Fruit fly (Drosophila melanogaster) whole organism, prepupa: Measurements from ENCODE around the gene Hsp67Ba.

Source experiments
- Blimp-1 ChIP-seq: fragments of 200-800 bp; sonication (Bioruptor generic); optimal IDR thresholded peaks from 3 replicates; lab custom pipeline; 2017; ENCODE audit warnings: missing biosample characterization, missing genetic modification characterization, mild to moderate bottlenecking, moderate library complexity, missing genetic modification reagents
- CG10631 ChIP-seq: fragments of 200-800 bp; sonication (Bioruptor generic); optimal IDR thresholded peaks from 2 replicates; lab custom pipeline; 2016; ENCODE audit warnings: missing biosample characterization, missing genetic modification characterization
- CG10669 ChIP-seq: fragments of 200-800 bp; sonication (Bioruptor generic); optimal IDR thresholded peaks from 3 replicates; lab custom pipeline; 2018; ENCODE audit warnings: missing biosample characterization, mild to moderate bottlenecking, missing genetic modification characterization, moderate library complexity
- CG11902 ChIP-seq: fragments of 200-800 bp; sonication (Bioruptor generic); optimal IDR thresholded peaks from 3 replicates; lab custom pipeline; 2016; ENCODE audit warnings: missing biosample characterization, missing genetic modification characterization
- CG1621 ChIP-seq: fragments of 200-800 bp; sonication (Bioruptor generic); optimal IDR thresholded peaks from 3 replicates; lab custom pipeline; 2018; ENCODE audit warnings: missing biosample characterization, mild to moderate bottlenecking, missing genetic modification characterization
- CG16779 ChIP-seq: fragments of 200-800 bp; sonication (Bioruptor generic); optimal IDR thresholded peaks from 3 replicates; lab custom pipeline; 2017; ENCODE audit warnings: missing biosample characterization, mild to moderate bottlenecking, missing genetic modification characterization
- CG31627 ChIP-seq: fragments of 200-800 bp; sonication (Bioruptor generic); optimal IDR thresholded peaks from 3 replicates; lab custom pipeline; 2016; ENCODE audit warnings: missing biosample characterization, missing genetic modification characterization
- CG32006 ChIP-seq: fragments of 200-800 bp; sonication (Bioruptor generic); optimal IDR thresholded peaks from 3 replicates; lab custom pipeline; 2017; ENCODE audit warnings: missing biosample characterization, mild to moderate bottlenecking, missing genetic modification characterization
- CG34406 ChIP-seq: fragments of 200-800 bp; sonication (Bioruptor generic); optimal IDR thresholded peaks from 3 replicates; lab custom pipeline; 2016; ENCODE audit warnings: missing biosample characterization, missing genetic modification characterization
- CG4318 ChIP-seq: fragments of 200-800 bp; sonication (Bioruptor generic); optimal IDR thresholded peaks from 3 replicates; lab custom pipeline; 2017; ENCODE audit warnings: missing biosample characterization, mild to moderate bottlenecking, missing genetic modification characterization
- CG6163 ChIP-seq: fragments of 200-800 bp; sonication (Bioruptor generic); IDR thresholded peaks from 3 replicates; pipeline ENCODE4 v1.3.6; 2022; ENCODE audit warnings: missing biosample characterization, missing genetic modification characterization
- CG6276 ChIP-seq: fragments of 200-800 bp; sonication (Bioruptor generic); optimal IDR thresholded peaks from 2 replicates; lab custom pipeline; 2017; ENCODE audit warnings: missing biosample characterization, mild to moderate bottlenecking, missing genetic modification characterization
- CG6792 ChIP-seq: fragments of 200-800 bp; sonication (Bioruptor generic); optimal IDR thresholded peaks from 3 replicates; lab custom pipeline; 2016; ENCODE audit warnings: missing biosample characterization, missing genetic modification characterization
- CG6854 ChIP-seq: fragments of 200-800 bp; sonication (Bioruptor generic); optimal IDR thresholded peaks from 2 replicates; lab custom pipeline; 2017; ENCODE audit warnings: missing biosample characterization, mild to moderate bottlenecking, missing genetic modification characterization
- CG8119 ChIP-seq: fragments of 200-800 bp; sonication (Bioruptor generic); IDR thresholded peaks from 3 replicates; pipeline ENCODE4 v1.3.6; 2022; ENCODE audit warnings: missing biosample characterization, missing genetic modification characterization
- CG8319 ChIP-seq: fragments of 200-800 bp; sonication (Bioruptor generic); optimal IDR thresholded peaks from 3 replicates; lab custom pipeline; 2016; ENCODE audit warnings: missing biosample characterization, missing genetic modification characterization
- CG8632 ChIP-seq: fragments of 200-800 bp; sonication (Bioruptor generic); optimal IDR thresholded peaks from 3 replicates; lab custom pipeline; 2016; ENCODE audit warnings: missing biosample characterization, missing genetic modification characterization
- CG9139 ChIP-seq: fragments of 200-800 bp; sonication (Bioruptor generic); optimal IDR thresholded peaks from 3 replicates; lab custom pipeline; 2017; ENCODE audit warnings: missing biosample characterization, mild to moderate bottlenecking, missing genetic modification characterization
- Eip75B ChIP-seq: fragments of 200-800 bp; sonication (Bioruptor generic); optimal IDR thresholded peaks from 3 replicates; lab custom pipeline; 2016; ENCODE audit warnings: missing biosample characterization, missing genetic modification characterization
- Eip78C ChIP-seq: fragments of 200-800 bp; sonication (Bioruptor generic); peaks from one replicate; lab custom pipeline; 2016; ENCODE audit warnings: missing biosample characterization, missing genetic modification characterization
- Eip93F ChIP-seq: fragments of 200-800 bp; sonication (Bioruptor generic); optimal IDR thresholded peaks from 2 replicates; lab custom pipeline; 2016; ENCODE audit warnings: missing biosample characterization, mild to moderate bottlenecking, missing genetic modification characterization
- Ets21C ChIP-seq: fragments of 200-800 bp; sonication (Bioruptor generic); optimal IDR thresholded peaks from 3 replicates; lab custom pipeline; 2016; ENCODE audit warnings: missing biosample characterization, missing genetic modification characterization
- Ets96B ChIP-seq: fragments of 200-800 bp; optimal IDR thresholded peaks from 2 replicates; lab custom pipeline; 2019; ENCODE audit warnings: missing biosample characterization, mild to moderate bottlenecking, missing genetic modification characterization, moderate library complexity
- Gug ChIP-seq: fragments of 200-800 bp; sonication (Bioruptor generic); IDR thresholded peaks from 2 replicates; pipeline ENCODE4 v1.3.6; 2022; ENCODE audit warnings: missing biosample characterization, missing genetic modification characterization
- Hr39 ChIP-seq: fragments of 200-800 bp; sonication (Bioruptor generic); optimal IDR thresholded peaks from 2 replicates; lab custom pipeline; 2016; ENCODE audit warnings: missing biosample characterization, missing genetic modification characterization
- Hr4 ChIP-seq: fragments of 200-800 bp; sonication (Bioruptor generic); optimal IDR thresholded peaks from 3 replicates; lab custom pipeline; 2016; ENCODE audit warnings: missing biosample characterization, missing genetic modification characterization
- Lpt ChIP-seq: fragments of 200-800 bp; sonication (Bioruptor generic); optimal IDR thresholded peaks from 3 replicates; lab custom pipeline; 2016; ENCODE audit warnings: missing biosample characterization, missing genetic modification characterization
- OdsH ChIP-seq: fragments of 200-800 bp; sonication (Bioruptor generic); optimal IDR thresholded peaks from 3 replicates; lab custom pipeline; 2016; ENCODE audit warnings: missing biosample characterization, missing genetic modification characterization
- Smox ChIP-seq: fragments of 200-800 bp; sonication (Bioruptor generic); optimal IDR thresholded peaks from 3 replicates; lab custom pipeline; 2016; ENCODE audit warnings: missing biosample characterization, missing genetic modification characterization
- Sox102F ChIP-seq: fragments of 200-800 bp; sonication (Bioruptor generic); optimal IDR thresholded peaks from 2 replicates; lab custom pipeline; 2016; ENCODE audit warnings: missing biosample characterization, mild to moderate bottlenecking, missing genetic modification characterization
- Sox14 ChIP-seq: fragments of 200-800 bp; sonication (Bioruptor generic); optimal IDR thresholded peaks from 3 replicates; lab custom pipeline; 2016; ENCODE audit warnings: missing biosample characterization, missing genetic modification characterization
- Sox15 ChIP-seq: fragments of 200-800 bp; sonication (Bioruptor generic); optimal IDR thresholded peaks from 3 replicates; lab custom pipeline; 2016; ENCODE audit warnings: missing biosample characterization, missing genetic modification characterization
- cyc ChIP-seq: fragments of 200-800 bp; sonication (Bioruptor generic); optimal IDR thresholded peaks from 3 replicates; lab custom pipeline; 2016; ENCODE audit warnings: missing biosample characterization, missing genetic modification characterization
- dac ChIP-seq: fragments of 200-800 bp; sonication (Bioruptor generic); optimal IDR thresholded peaks from 2 replicates; lab custom pipeline; 2017; ENCODE audit warnings: missing biosample characterization, mild to moderate bottlenecking, missing genetic modification characterization
- eg ChIP-seq: fragments of 200-800 bp; sonication (Bioruptor generic); IDR thresholded peaks from 3 replicates; pipeline ENCODE4 v1.3.6; 2022; ENCODE audit warnings: missing biosample characterization, missing genetic modification characterization
- esn ChIP-seq: fragments of 200-800 bp; sonication (Bioruptor generic); optimal IDR thresholded peaks from 2 replicates; lab custom pipeline; 2016; ENCODE audit warnings: missing biosample characterization, mild to moderate bottlenecking, missing genetic modification characterization, moderate library complexity
- fd59A ChIP-seq: fragments of 200-800 bp; sonication (Bioruptor generic); optimal IDR thresholded peaks from 2 replicates; lab custom pipeline; 2017; ENCODE audit warnings: missing biosample characterization, mild to moderate bottlenecking, missing genetic modification characterization, missing genetic modification reagents
- fd85E ChIP-seq: fragments of 200-800 bp; sonication (Bioruptor generic); optimal IDR thresholded peaks from 3 replicates; lab custom pipeline; 2016; ENCODE audit warnings: missing biosample characterization, missing genetic modification characterization
- fkh ChIP-seq: fragments of 200-800 bp; sonication (Bioruptor generic); optimal IDR thresholded peaks from 3 replicates; lab custom pipeline; 2017; ENCODE audit warnings: missing biosample characterization, mild to moderate bottlenecking, missing genetic modification characterization, moderate library complexity
- lz ChIP-seq: fragments of 200-800 bp; sonication (Bioruptor generic); optimal IDR thresholded peaks from 3 replicates; lab custom pipeline; 2016; ENCODE audit warnings: missing biosample characterization, missing genetic modification characterization
- salr ChIP-seq, 2 experiments: fragments of 200-800 bp; sonication (Bioruptor generic); optimal IDR thresholded peaks; 3 replicates each; lab custom pipeline; 2016 to 2018; ENCODE audit warnings: missing biosample characterization in 2 of 2, missing genetic modification characterization in 2 of 2, mild to moderate bottlenecking in 1 of 2
- spab ChIP-seq: fragments of 200-800 bp; sonication (Bioruptor generic); optimal IDR thresholded peaks from 2 replicates; lab custom pipeline; 2017; ENCODE audit warnings: missing biosample characterization, mild to moderate bottlenecking, missing genetic modification characterization, missing genetic modification reagents
- ss ChIP-seq, 2 experiments: fragments of 200-800 bp; sonication (Bioruptor generic); optimal IDR thresholded peaks; 2 replicates in 1 of 2; 3 replicates in 1 of 2; lab custom pipeline; 2017 to 2018; ENCODE audit warnings: mild to moderate bottlenecking in 2 of 2, missing biosample characterization in 2 of 2, missing genetic modification characterization in 2 of 2, moderate library complexity in 1 of 2
- svp ChIP-seq: fragments of 200-800 bp; sonication (Bioruptor generic); peaks from one replicate; lab custom pipeline; 2016; ENCODE audit warnings: missing biosample characterization, missing genetic modification characterization
- topi ChIP-seq: fragments of 200-800 bp; sonication (Bioruptor generic); optimal IDR thresholded peaks from 3 replicates; lab custom pipeline; 2016; ENCODE audit warnings: missing biosample characterization, missing genetic modification characterization
- vri ChIP-seq: fragments of 200-800 bp; sonication (Bioruptor generic); optimal IDR thresholded peaks from 3 replicates; lab custom pipeline; 2016; ENCODE audit warnings: missing biosample characterization, mild to moderate bottlenecking, missing genetic modification characterization

Hsp67Ba gene

DNA sequence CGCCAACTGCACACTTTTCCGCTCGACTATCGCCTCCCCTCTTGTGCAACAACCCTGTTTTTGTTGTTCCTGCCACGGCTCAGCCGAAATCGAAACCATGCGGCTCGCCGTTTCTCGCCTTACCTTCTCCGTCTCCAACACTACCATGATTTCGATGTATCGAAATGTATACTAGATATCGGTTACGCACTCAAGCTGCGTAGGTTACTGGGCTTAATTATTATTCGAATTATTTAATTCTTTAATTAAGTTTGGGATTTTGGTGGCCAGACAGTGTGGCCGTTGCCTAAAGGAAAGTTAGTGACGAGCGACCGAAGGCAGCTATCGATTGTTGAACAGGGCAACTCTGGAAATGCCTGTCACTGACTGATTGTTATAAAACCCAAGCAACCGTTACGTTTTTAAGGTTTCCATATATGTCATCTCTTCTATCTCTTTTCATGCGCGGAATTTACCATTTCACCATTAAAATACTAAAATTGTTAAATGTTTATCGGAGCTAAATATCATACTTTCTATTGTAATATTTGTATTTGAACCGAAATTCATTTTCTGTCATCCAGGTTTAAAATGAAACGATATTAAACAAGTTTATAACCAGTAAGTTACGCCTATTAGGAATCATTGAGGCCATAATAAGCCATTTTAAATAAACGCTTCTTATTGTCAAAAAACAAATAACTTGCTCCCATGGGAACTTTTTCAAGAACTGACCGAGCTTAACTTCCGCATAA is 23.0 kb upstream of the Hsp67Ba start, which contains the start of gene eIF4E1:
Gene eIF4E1, minus strand, starts transcription at position 304 of the 734 bp plus-strand sequence.
- no peak for TF ChIP-seq CG11902 (GFP tag; lab: Kevin White, UChicago)
- TF ChIP-seq OdsH (GFP tag; lab: Kevin White, UChicago), result no peak
- TF ChIP-seq Eip78C (GFP tag; lab: Kevin White, UChicago), result peak; percentile 83
- TF ChIP-seq topi, result peak; percentile 8
- TF ChIP-seq Lpt (GFP tag; lab: Kevin White, UChicago), result no peak
- no peak for TF ChIP-seq CG6854
- TF ChIP-seq Hr39 (GFP tag; lab: Kevin White, UChicago), result no peak
- TF ChIP-seq CG6792 (GFP tag; lab: Kevin White, UChicago), result no peak
- TF ChIP-seq CG6163, result 0 out of 3 replicates have a peak, but pooled peaks have one; percentile 0
- TF ChIP-seq CG10669 (GFP tag; lab: Kevin White, UChicago), result no peak
- TF ChIP-seq CG31627 (GFP tag; lab: Kevin White, UChicago), result peak; percentile 9
- peak; percentile 14 for TF ChIP-seq lz (GFP tag; lab: Kevin White, UChicago)
- TF ChIP-seq salr (GFP tag; optimal IDR thresholded peaks at IDR 0.05; lab: Kevin White, UChicago), result no peak
- TF ChIP-seq Sox14 (GFP tag; lab: Kevin White, UChicago), result no peak
- no peak for TF ChIP-seq svp (GFP tag; lab: Kevin White, UChicago)
- no peak for TF ChIP-seq CG8632 (GFP tag; lab: Kevin White, UChicago)

DNA sequence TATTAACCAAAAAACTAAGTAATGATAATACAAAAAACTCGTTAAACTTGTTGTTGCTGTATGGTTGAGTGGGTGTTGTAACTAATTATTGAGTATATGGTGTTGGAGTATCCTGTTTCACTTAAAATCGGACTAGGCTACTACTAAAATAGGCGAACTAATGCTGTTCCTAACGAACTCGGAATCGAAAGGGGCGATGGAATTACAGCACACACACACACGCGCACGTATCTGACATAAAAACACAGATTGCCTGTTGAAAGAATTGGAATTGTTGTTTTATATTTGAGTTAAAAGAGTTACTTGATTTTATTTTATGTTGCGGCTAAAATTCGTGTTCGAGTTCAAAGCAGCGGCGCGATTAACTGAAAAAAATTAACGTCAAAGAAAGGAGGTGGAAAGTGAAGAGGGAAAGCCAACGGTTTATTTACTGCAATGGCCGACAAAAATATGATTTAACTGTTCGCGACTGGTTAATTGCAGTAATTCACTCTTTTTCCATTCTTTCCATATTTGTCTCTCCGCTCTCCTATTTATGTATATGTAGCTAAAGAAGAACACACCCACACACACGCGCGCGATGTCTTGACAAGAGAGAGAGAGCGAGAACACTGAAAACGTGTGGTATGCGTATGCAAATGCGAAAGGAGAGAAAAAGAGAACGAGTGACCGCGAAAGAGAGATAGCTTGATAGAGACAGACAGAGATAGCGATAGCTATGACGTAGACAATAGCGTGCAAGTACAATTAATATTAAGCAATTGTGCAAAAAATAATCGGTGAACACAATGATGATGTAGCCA is 22.2 kb upstream of the Hsp67Ba start:
- TF ChIP-seq Sox15 (GFP tag; lab: Kevin White, UChicago), result no peak
- no peak for TF ChIP-seq fd59A (GFP tag; lab: Kevin White, UChicago)
- no peak for TF ChIP-seq CG8319 (GFP tag; lab: Kevin White, UChicago)
- TF ChIP-seq eg, result no peak
- TF ChIP-seq dac (GFP tag; lab: Kevin White, UChicago), result no peak
- TF ChIP-seq vri, result peak; percentile 67
- peak; percentile 1 for TF ChIP-seq fkh (GFP tag; lab: Kevin White, UChicago)
- no peak for TF ChIP-seq fd85E
- no peak for TF ChIP-seq Eip75B (GFP tag; lab: Kevin White, UChicago)
- no peak for TF ChIP-seq CG6276 (GFP tag; lab: Kevin White, UChicago)
- no peak for TF ChIP-seq CG11902 (GFP tag; lab: Kevin White, UChicago)
- TF ChIP-seq CG34406 (GFP tag; lab: Kevin White, UChicago), result no peak
- TF ChIP-seq Eip93F (GFP tag; lab: Kevin White, UChicago), result no peak
- no peak for TF ChIP-seq svp (GFP tag; lab: Kevin White, UChicago)
- TF ChIP-seq Ets96B (tag; lab: Kevin White, UChicago), result no peak
- no peak for TF ChIP-seq CG31627 (GFP tag; lab: Kevin White, UChicago)
- TF ChIP-seq Hr39 (GFP tag; lab: Kevin White, UChicago), result no peak
- no peak for TF ChIP-seq CG8119
- no peak for TF ChIP-seq Eip78C (GFP tag; lab: Kevin White, UChicago)
- TF ChIP-seq CG16779 (tag; lab: Kevin White, UChicago), result peak; percentile 15
- no peak for TF ChIP-seq esn (GFP tag; lab: Kevin White, UChicago)
- no peak for TF ChIP-seq Ets21C (GFP tag; lab: Kevin White, UChicago)
- no peak for TF ChIP-seq lz (GFP tag; lab: Kevin White, UChicago)
- TF ChIP-seq ss (GFP tag; optimal IDR thresholded peaks at IDR 0.05; lab: Kevin White, UChicago), result peak; percentile 44 to 72
- TF ChIP-seq salr (GFP tag; optimal IDR thresholded peaks at IDR 0.05; lab: Kevin White, UChicago), result no peak
- no peak for TF ChIP-seq Hr4 (GFP tag; lab: Kevin White, UChicago)
- no peak for TF ChIP-seq Sox102F (GFP tag; lab: Kevin White, UChicago)
- TF ChIP-seq CG9139 (GFP tag; lab: Kevin White, UChicago), result peak; percentile 13
- no peak for TF ChIP-seq Blimp-1 (GFP tag; lab: Kevin White, UChicago)
- TF ChIP-seq Gug (GFP tag; lab: Robert Waterston, UW), result no peak
- no peak for TF ChIP-seq spab
- no peak for TF ChIP-seq cyc (GFP tag; lab: Kevin White, UChicago)
- no peak for TF ChIP-seq CG10631
- peak; percentile 30 for TF ChIP-seq CG1621 (tag; lab: Kevin White, UChicago)
- TF ChIP-seq CG6163, result peak; percentile 56; the same call in 2 of the 3 replicates
- no peak for TF ChIP-seq Smox (GFP tag; lab: Kevin White, UChicago)
- no peak for TF ChIP-seq CG4318 (GFP tag; lab: Kevin White, UChicago)
- TF ChIP-seq CG32006 (GFP tag; lab: Kevin White, UChicago), result no peak
- no peak for TF ChIP-seq Sox14 (GFP tag; lab: Kevin White, UChicago)
